Worm (Caenorhabditis elegans) whole organism, mixed stage, embryonic: Measurements from ENCODE around the gene sup-26.

Source experiments
- ham-2 ChIP-seq: fragments of 200-800 bp; sonication (Bioruptor generic); optimal IDR thresholded peaks from 2 replicates; lab custom pipeline; 2018; ENCODE audit warnings: mild to moderate bottlenecking, missing genetic modification characterization, missing compliant biosample characterization
- nhr-237 ChIP-seq: fragments of 150-350 bp; optimal IDR thresholded peaks from 2 replicates; lab custom pipeline; 2014; ENCODE audit warnings: missing biosample characterization, missing genetic modification characterization
- nhr-76 ChIP-seq: sonication (generic microtip); optimal IDR thresholded peaks from 2 replicates; lab custom pipeline; 2017; ENCODE audit warnings: missing biosample characterization, missing genetic modification characterization
- pha-4 ChIP-seq: fragments of 150-350 bp; optimal IDR thresholded peaks from 2 replicates; lab custom pipeline; 2018; ENCODE audit warnings: missing biosample characterization, missing genetic modification reagents, missing genetic modification characterization
- unc-39 ChIP-seq: fragments of 150-350 bp; optimal IDR thresholded peaks from 2 replicates; lab custom pipeline; 2014; ENCODE audit warnings: missing biosample characterization, missing genetic modification characterization

DNA sequence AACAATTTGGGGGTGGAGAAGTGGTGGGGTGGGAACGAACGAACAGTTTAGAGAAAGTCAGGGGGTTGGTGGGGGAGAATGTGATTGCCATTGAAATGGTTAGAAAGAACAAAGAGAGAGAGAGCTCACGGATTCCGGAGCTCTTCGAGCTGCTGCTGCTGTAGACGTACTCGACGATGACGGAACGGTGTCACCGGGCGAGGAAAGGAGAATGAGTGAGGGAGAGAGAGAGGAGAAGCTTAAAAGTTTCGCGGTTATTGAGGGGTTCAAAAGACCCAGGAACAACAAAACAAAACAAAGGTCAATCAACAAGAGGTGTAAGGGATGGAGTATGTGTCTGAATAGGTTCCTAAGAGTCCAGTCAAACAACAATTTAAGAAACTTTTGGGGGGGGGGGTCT is 3.7 kb downstream of the sup-26 start:
- TF ChIP-seq nhr-237 (tag; lab: Kevin White, UChicago) (no peak), pha-4 (tag; lab: Kevin White, UChicago) (no peak), ham-2 (GFP tag; lab: Kevin White, UChicago) (no peak), unc-39 (tag; lab: Kevin White, UChicago) (no peak), nhr-76 (tag; lab: Kevin White, UChicago) (no peak)
